Worm (Caenorhabditis elegans) whole organism, young adult: ENCODE results near the gene mboa-2.

ENCODE experiments used
- C17E4.6 ChIP-seq: fragments of 200-800 bp; sonication (Bioruptor generic); IDR thresholded peaks from 2 replicates; pipeline ENCODE4 v1.3.6; 2022; ENCODE audit warnings: missing genetic modification reagents, missing genetic modification characterization, missing compliant biosample characterization
- D2030.7 ChIP-seq: fragments of 200-800 bp; sonication (Bioruptor generic); IDR thresholded peaks from 2 replicates; pipeline ENCODE4 v1.3.6; 2022; ENCODE audit warnings: missing genetic modification reagents, missing genetic modification characterization, missing compliant biosample characterization
- F23B12.7 ChIP-seq: sonication (generic microtip); optimal IDR thresholded peaks from 2 replicates; lab custom pipeline; 2017; ENCODE audit warnings: missing genetic modification characterization, mild to moderate bottlenecking, missing compliant biosample characterization, antibody characterized with exemption, moderate library complexity; ENCODE audit not compliant: insufficient read depth
- K11D2.4 ChIP-seq: fragments of 200-800 bp; sonication (Bioruptor generic); IDR thresholded peaks from 2 replicates; pipeline ENCODE4 v1.3.6; 2022; ENCODE audit warnings: missing genetic modification reagents, missing genetic modification characterization, missing compliant biosample characterization
- Y67H2A.10 ChIP-seq: fragments of 200-800 bp; sonication (Bioruptor generic); conservative IDR thresholded peaks from 2 replicates; pipeline ENCODE4 v1.3.6; 2022; ENCODE audit warnings: missing genetic modification reagents, missing genetic modification characterization, missing compliant biosample characterization
- Y79H2A.3 ChIP-seq: fragments of 200-800 bp; sonication (Bioruptor generic); conservative IDR thresholded peaks from 2 replicates; pipeline ENCODE4 v1.3.6; 2022; ENCODE audit warnings: missing genetic modification reagents, missing genetic modification characterization, missing compliant biosample characterization
- ZK185.1 ChIP-seq: sonication (generic microtip); optimal IDR thresholded peaks from 2 replicates; lab custom pipeline; 2016; ENCODE audit warnings: mild to moderate bottlenecking, missing genetic modification characterization, missing compliant biosample characterization; ENCODE audit not compliant: poor library complexity, severe bottlenecking
- aptf-2 ChIP-seq: fragments of 200-800 bp; sonication (Bioruptor generic); conservative IDR thresholded peaks from 2 replicates; pipeline ENCODE4 v1.3.6; 2022; ENCODE audit warnings: missing genetic modification reagents, missing genetic modification characterization, missing compliant biosample characterization
- atf-7 ChIP-seq: sonication (generic microtip); optimal IDR thresholded peaks from 2 replicates; lab custom pipeline; 2017; ENCODE audit warnings: mild to moderate bottlenecking, missing genetic modification characterization, missing compliant biosample characterization
- athp-1 ChIP-seq: sonication (generic microtip); optimal IDR thresholded peaks from 2 replicates; lab custom pipeline; 2017; ENCODE audit warnings: mild to moderate bottlenecking, missing genetic modification characterization, missing compliant biosample characterization
- ccch-3 ChIP-seq: fragments of 200-800 bp; sonication (Bioruptor generic); optimal IDR thresholded peaks from 2 replicates; lab custom pipeline; 2018; ENCODE audit warnings: mild to moderate bottlenecking, missing genetic modification characterization, missing compliant biosample characterization
- cebp-1 ChIP-seq, 2 experiments: fragments of 200-800 bp in 1 of 2; sonication (Bioruptor generic) in 1 of 2; sonication (generic microtip) in 1 of 2; IDR thresholded peaks in 1 of 2; optimal IDR thresholded peaks in 1 of 2; 2 replicates each; pipeline versions ENCODE4 v1.3.6 to Lab custom; 2017 to 2022; ENCODE audit warnings: missing compliant biosample characterization in 2 of 2, missing genetic modification characterization in 2 of 2, mild to moderate bottlenecking in 1 of 2, missing genetic modification reagents in 1 of 2, moderate library complexity in 1 of 2
- ceh-100 ChIP-seq: fragments of 200-800 bp; sonication (Bioruptor generic); IDR thresholded peaks from 2 replicates; pipeline ENCODE4 v1.3.6; 2022; ENCODE audit warnings: missing genetic modification reagents, missing genetic modification characterization, missing compliant biosample characterization
- ceh-79 ChIP-seq: sonication (generic microtip); optimal IDR thresholded peaks from 2 replicates; lab custom pipeline; 2017; ENCODE audit warnings: mild to moderate bottlenecking, missing genetic modification characterization, missing compliant biosample characterization
- die-1 ChIP-seq: sonication (generic microtip); optimal IDR thresholded peaks from 2 replicates; lab custom pipeline; 2016; ENCODE audit warnings: missing genotype, mild to moderate bottlenecking, missing genetic modification characterization, missing compliant biosample characterization
- dox-1 ChIP-seq: fragments of 200-800 bp; sonication (Bioruptor generic); IDR thresholded peaks from 2 replicates; pipeline ENCODE4 v1.3.6; 2022; ENCODE audit warnings: missing genetic modification reagents, missing genetic modification characterization, missing compliant biosample characterization
- efl-1 ChIP-seq: fragments of 150-350 bp; optimal IDR thresholded peaks from 2 replicates; lab custom pipeline; 2014; ENCODE audit warnings: missing biosample characterization, missing genetic modification reagents, missing genetic modification characterization
- egl-44 ChIP-seq: fragments of 200-800 bp; sonication (Bioruptor generic); IDR thresholded peaks from 2 replicates; pipeline ENCODE4 v1.3.6; 2022; ENCODE audit warnings: missing genetic modification reagents, missing genetic modification characterization, missing compliant biosample characterization
- egrh-3 ChIP-seq: fragments of 200-800 bp; sonication (Bioruptor generic); IDR thresholded peaks from 2 replicates; pipeline ENCODE4 v1.3.6; 2022; ENCODE audit warnings: missing genetic modification reagents, missing genetic modification characterization, missing compliant biosample characterization
- him-1 ChIP-seq: sonication (generic microtip); optimal IDR thresholded peaks from 2 replicates; lab custom pipeline; 2016; ENCODE audit warnings: missing genotype, missing genetic modification reagents, missing genetic modification characterization, missing compliant biosample characterization
- hlh-12 ChIP-seq: sonication (generic microtip); optimal IDR thresholded peaks from 2 replicates; lab custom pipeline; 2016; ENCODE audit warnings: missing genetic modification characterization, missing compliant biosample characterization
- hlh-26 ChIP-seq: fragments of 200-800 bp; sonication (Bioruptor generic); conservative IDR thresholded peaks from 2 replicates; pipeline ENCODE4 v1.3.6; 2022; ENCODE audit warnings: missing genetic modification reagents, missing genetic modification characterization, missing compliant biosample characterization
- hmg-1.2 ChIP-seq: fragments of 200-800 bp; sonication (Bioruptor generic); IDR thresholded peaks from 2 replicates; pipeline ENCODE4 v1.3.6; 2022; ENCODE audit warnings: missing genetic modification reagents, missing genetic modification characterization, missing compliant biosample characterization
- lag-1 ChIP-seq: fragments of 200-800 bp; sonication (Bioruptor generic); IDR thresholded peaks from 2 replicates; pipeline ENCODE4 v1.3.6; 2022; ENCODE audit warnings: missing genetic modification reagents, missing genetic modification characterization, missing compliant biosample characterization
- let-526 ChIP-seq: fragments of 200-800 bp; sonication (Bioruptor generic); IDR thresholded peaks from 2 replicates; pipeline ENCODE4 v1.3.6; 2022; ENCODE audit warnings: missing genetic modification reagents, missing genetic modification characterization, missing compliant biosample characterization
- let-607 ChIP-seq, 2 experiments: fragments of 200-800 bp in 1 of 2; sonication (Bioruptor generic) in 1 of 2; sonication (generic microtip) in 1 of 2; optimal IDR thresholded peaks; 2 replicates each; lab custom pipeline; 2016 to 2018; ENCODE audit warnings: mild to moderate bottlenecking in 2 of 2, missing compliant biosample characterization in 2 of 2, missing genetic modification characterization in 2 of 2, moderate library complexity in 2 of 2, missing genotype in 1 of 2
- lin-26 ChIP-seq: fragments of 200-800 bp; sonication (Bioruptor generic); IDR thresholded peaks from 2 replicates; pipeline ENCODE4 v1.3.6; 2022; ENCODE audit warnings: missing genetic modification reagents, missing genetic modification characterization, missing compliant biosample characterization
- lin-35 ChIP-seq, 3 experiments: fragments of 150-350 bp in 2 of 3; sonication (generic microtip) in 1 of 3; optimal IDR thresholded peaks; 2 replicates each; lab custom pipeline; 2014 to 2018; ENCODE audit warnings: missing biosample characterization in 3 of 3, missing genetic modification characterization in 3 of 3, missing genetic modification reagents in 3 of 3
- lsl-1 ChIP-seq: fragments of 200-800 bp; sonication (Bioruptor generic); optimal IDR thresholded peaks from 2 replicates; lab custom pipeline; 2018; ENCODE audit warnings: mild to moderate bottlenecking, missing genetic modification characterization, moderate library complexity, missing compliant biosample characterization
- madf-6 ChIP-seq: fragments of 200-800 bp; sonication (Bioruptor generic); IDR thresholded peaks from 2 replicates; pipeline ENCODE4 v1.3.6; 2022; ENCODE audit warnings: missing genetic modification reagents, missing genetic modification characterization, missing compliant biosample characterization
- nfya-1 ChIP-seq: sonication (generic microtip); optimal IDR thresholded peaks from 2 replicates; lab custom pipeline; 2017; ENCODE audit warnings: antibody characterized with exemption, missing compliant biosample characterization, missing genetic modification characterization, borderline replicate concordance; ENCODE audit not compliant: insufficient read depth
- nhr-120 ChIP-seq: fragments of 200-800 bp; sonication (Bioruptor generic); IDR thresholded peaks from 2 replicates; pipeline ENCODE4 v1.3.6; 2022; ENCODE audit warnings: missing genetic modification characterization, missing compliant biosample characterization
- nhr-80 ChIP-seq: sonication (generic microtip); optimal IDR thresholded peaks from 2 replicates; lab custom pipeline; 2016; ENCODE audit warnings: missing genetic modification characterization, missing compliant biosample characterization
- nhr-90 ChIP-seq: sonication (generic microtip); optimal IDR thresholded peaks from 2 replicates; lab custom pipeline; 2016; ENCODE audit warnings: missing genotype, mild to moderate bottlenecking, missing genetic modification characterization, missing compliant biosample characterization
- pha-4 ChIP-seq: fragments of 150-350 bp; sonication (generic microtip); optimal IDR thresholded peaks from 2 replicates; lab custom pipeline; 2014; ENCODE audit warnings: missing biosample characterization, missing genetic modification reagents, missing genetic modification characterization
- repo-1 ChIP-seq: sonication (generic microtip); optimal IDR thresholded peaks from 2 replicates; lab custom pipeline; 2017; ENCODE audit warnings: mild to moderate bottlenecking, missing genetic modification characterization, missing compliant biosample characterization
- rpc-1 ChIP-seq, 2 experiments: fragments of 150-350 bp in 1 of 2; sonication (generic microtip) in 1 of 2; optimal IDR thresholded peaks; 2 replicates each; lab custom pipeline; 2014 to 2018; ENCODE audit warnings: missing biosample characterization in 1 of 2, missing genetic modification characterization in 1 of 2, missing genetic modification reagents in 1 of 2, missing genotype in 1 of 2
- sdz-38 ChIP-seq: sonication (generic microtip); optimal IDR thresholded peaks from 2 replicates; lab custom pipeline; 2016; ENCODE audit warnings: missing genotype, missing genetic modification characterization, missing compliant biosample characterization
- snpc-1.1 ChIP-seq: sonication (generic microtip); optimal IDR thresholded peaks from 2 replicates; lab custom pipeline; 2017; ENCODE audit warnings: missing genetic modification characterization, mild to moderate bottlenecking, missing compliant biosample characterization, antibody characterized with exemption, moderate library complexity, missing genotype, missing genetic modification reagents; ENCODE audit not compliant: insufficient read depth
- snpc-4 ChIP-seq, 5 experiments: fragments of 150-350 bp in 1 of 5; sonication (generic microtip) in 4 of 5; optimal IDR thresholded peaks; 2 replicates each; lab custom pipeline; 2014 to 2018; ENCODE audit warnings: missing genetic modification characterization in 5 of 5, missing biosample characterization in 3 of 5, antibody characterized with exemption in 2 of 5, mild to moderate bottlenecking in 2 of 5, missing compliant biosample characterization in 2 of 5, missing genotype in 2 of 5, moderate library complexity in 2 of 5, missing genetic modification reagents in 1 of 5
- tlf-1 ChIP-seq: fragments of 200-800 bp; sonication (Bioruptor generic); optimal IDR thresholded peaks from 2 replicates; lab custom pipeline; 2018; ENCODE audit warnings: mild to moderate bottlenecking, missing genetic modification characterization, missing compliant biosample characterization
- ztf-18 ChIP-seq: sonication (generic microtip); optimal IDR thresholded peaks from 2 replicates; lab custom pipeline; 2016; ENCODE audit warnings: missing genotype, mild to moderate bottlenecking, missing genetic modification characterization, missing compliant biosample characterization
- ztf-6 ChIP-seq: fragments of 200-800 bp; sonication (Bioruptor generic); IDR thresholded peaks from 2 replicates; pipeline ENCODE4 v1.3.6; 2022; ENCODE audit warnings: missing genetic modification reagents, missing genetic modification characterization, missing compliant biosample characterization

The mboa-2 gene

ce11 chrV:11113041-11113574 is 9.2 kb downstream of the mboa-2 start, which contains the start of gene erfa-3 (continued):
- TF ChIP-seq K11D2.4 (0 out of 2 replicates have a peak, but pooled peaks have one; percentile 41), madf-6 (GFP tag; lab: Robert Waterston, UW) (peak; percentile 76), athp-1 (tag; lab: Kevin White, UChicago) (peak; percentile 2), sdz-38 (tag; lab: Kevin White, UChicago) (no peak), cebp-1 (GFP tag; IDR thresholded peaks at IDR 0.05; lab: Robert Waterston, UW) (peak; percentile 93), cebp-1 (tag; optimal IDR thresholded peaks at IDR 0.05; lab: Kevin White, UChicago) (peak; percentile 97), egl-44 (GFP tag; lab: Robert Waterston, UW) (peak; percentile 45; the same call in 1 of the 2 replicates), repo-1 (peak; percentile 44), ceh-100 (GFP tag; lab: Robert Waterston, UW) (peak; percentile 73), ztf-18 (tag; lab: Kevin White, UChicago) (peak; percentile 43), Y67H2A.10 (GFP tag; lab: Robert Waterston, UW) (peak; percentile 49; the same call in 1 of the 2 replicates), let-607 (tag; optimal IDR thresholded peaks at IDR 0.05; lab: Kevin White, UChicago) (peak in 1 of 2 experiments; percentile 2), hlh-26 (GFP tag; lab: Robert Waterston, UW) (no peak), die-1 (tag; lab: Kevin White, UChicago) (peak; percentile 53), snpc-4 (GFP tag; optimal IDR thresholded peaks at IDR 0.05; lab: Kevin White, UChicago) (peak; percentile 52), snpc-4 (tag; optimal IDR thresholded peaks at IDR 0.05; lab: Kevin White, UChicago) (peak; percentile 0 to 50 (median 34)), tlf-1 (no peak), rpc-1 (optimal IDR thresholded peaks at IDR 0.05; lab: Kevin White, UChicago) (peak; percentile 44), rpc-1 (tag; optimal IDR thresholded peaks at IDR 0.05; lab: Kevin White, UChicago) (no peak), ccch-3 (no peak), hlh-12 (tag; lab: Kevin White, UChicago) (no peak), Y79H2A.3 (0 out of 2 replicates have a peak, but pooled peaks have one; percentile 25), hmg-1.2 (GFP tag; lab: Robert Waterston, UW) (peak; percentile 43; the same call in 1 of the 2 replicates), C17E4.6 (no peak), let-526 (GFP tag; lab: Robert Waterston, UW) (0 out of 2 replicates have a peak, but pooled peaks have one; percentile 52), nfya-1 (tag; lab: Kevin White, UChicago) (no peak), atf-7 (tag; lab: Kevin White, UChicago) (no peak), nhr-90 (tag; lab: Kevin White, UChicago) (no peak), him-1 (tag; lab: Kevin White, UChicago) (peak; percentile 17), ZK185.1 (tag; lab: Kevin White, UChicago) (peak; percentile 54), nhr-80 (tag; lab: Kevin White, UChicago) (peak; percentile 63), dox-1 (GFP tag; lab: Robert Waterston, UW) (peak; percentile 58), ztf-6 (GFP tag; lab: Robert Waterston, UW) (no peak), lin-26 (peak; percentile 36; the same call in 1 of the 2 replicates), pha-4 (no peak), D2030.7 (GFP tag; lab: Robert Waterston, UW) (peak; percentile 38; the same call in 1 of the 2 replicates), F23B12.7 (tag; lab: Kevin White, UChicago) (peak; percentile 59), nhr-120 (GFP tag; lab: Robert Waterston, UW) (no peak), lin-35 (GFP tag; optimal IDR thresholded peaks at IDR 0.05; lab: Kevin White, UChicago) (peak in 1 of 3 experiments; percentile 69), snpc-1.1 (tag; lab: Kevin White, UChicago) (no peak), ceh-79 (tag; lab: Kevin White, UChicago) (no peak), aptf-2 (GFP tag; lab: Robert Waterston, UW) (no peak), lag-1 (GFP tag; lab: Robert Waterston, UW) (no peak), lsl-1 (GFP tag; lab: Kevin White, UChicago) (peak; percentile 28), egrh-3 (no peak), efl-1 (GFP tag; lab: Kevin White, UChicago) (peak; percentile 41)
